Fruit fly (Drosophila melanogaster) whole organism, prepupa: ENCODE results near the gene sog.

ENCODE experiments used
- Blimp-1 ChIP-seq: fragments of 200-800 bp; sonication (Bioruptor generic); optimal IDR thresholded peaks from 3 replicates; lab custom pipeline; 2017; ENCODE audit warnings: missing biosample characterization, missing genetic modification characterization, mild to moderate bottlenecking, moderate library complexity, missing genetic modification reagents
- CG10669 ChIP-seq: fragments of 200-800 bp; sonication (Bioruptor generic); optimal IDR thresholded peaks from 3 replicates; lab custom pipeline; 2018; ENCODE audit warnings: missing biosample characterization, mild to moderate bottlenecking, missing genetic modification characterization, moderate library complexity
- CG11294 ChIP-seq: fragments of 200-800 bp; sonication (Bioruptor generic); IDR thresholded peaks from 2 replicates; pipeline ENCODE4 v1.3.6; 2022; ENCODE audit warnings: missing biosample characterization, missing genetic modification characterization
- CG11762 ChIP-seq: fragments of 200-800 bp; sonication (Bioruptor generic); optimal IDR thresholded peaks from 3 replicates; lab custom pipeline; 2016; ENCODE audit warnings: missing biosample characterization, missing genetic modification characterization; ENCODE audit not compliant: insufficient read depth
- CG11902 ChIP-seq: fragments of 200-800 bp; sonication (Bioruptor generic); optimal IDR thresholded peaks from 3 replicates; lab custom pipeline; 2016; ENCODE audit warnings: missing biosample characterization, missing genetic modification characterization
- CG15336 ChIP-seq: fragments of 200-800 bp; sonication (Bioruptor generic); IDR thresholded peaks from 2 replicates; pipeline ENCODE4 v1.3.6; 2022; ENCODE audit warnings: missing biosample characterization, missing genetic modification characterization
- CG1621 ChIP-seq: fragments of 200-800 bp; sonication (Bioruptor generic); optimal IDR thresholded peaks from 3 replicates; lab custom pipeline; 2018; ENCODE audit warnings: missing biosample characterization, mild to moderate bottlenecking, missing genetic modification characterization
- CG3032 ChIP-seq: fragments of 200-800 bp; optimal IDR thresholded peaks from 2 replicates; lab custom pipeline; 2019; ENCODE audit warnings: missing biosample characterization, mild to moderate bottlenecking, missing genetic modification characterization, moderate library complexity
- CG31627 ChIP-seq: fragments of 200-800 bp; sonication (Bioruptor generic); optimal IDR thresholded peaks from 3 replicates; lab custom pipeline; 2016; ENCODE audit warnings: missing biosample characterization, missing genetic modification characterization
- CG34406 ChIP-seq: fragments of 200-800 bp; sonication (Bioruptor generic); optimal IDR thresholded peaks from 3 replicates; lab custom pipeline; 2016; ENCODE audit warnings: missing biosample characterization, missing genetic modification characterization
- CG3919 ChIP-seq: fragments of 200-800 bp; sonication (Bioruptor generic); optimal IDR thresholded peaks from 3 replicates; lab custom pipeline; 2016; ENCODE audit warnings: missing biosample characterization, missing genetic modification characterization
- CG4318 ChIP-seq: fragments of 200-800 bp; sonication (Bioruptor generic); optimal IDR thresholded peaks from 3 replicates; lab custom pipeline; 2017; ENCODE audit warnings: missing biosample characterization, mild to moderate bottlenecking, missing genetic modification characterization
- CG6163 ChIP-seq: fragments of 200-800 bp; sonication (Bioruptor generic); IDR thresholded peaks from 3 replicates; pipeline ENCODE4 v1.3.6; 2022; ENCODE audit warnings: missing biosample characterization, missing genetic modification characterization
- CG6276 ChIP-seq: fragments of 200-800 bp; sonication (Bioruptor generic); optimal IDR thresholded peaks from 2 replicates; lab custom pipeline; 2017; ENCODE audit warnings: missing biosample characterization, mild to moderate bottlenecking, missing genetic modification characterization
- CG6792 ChIP-seq: fragments of 200-800 bp; sonication (Bioruptor generic); optimal IDR thresholded peaks from 3 replicates; lab custom pipeline; 2016; ENCODE audit warnings: missing biosample characterization, missing genetic modification characterization
- CG6854 ChIP-seq: fragments of 200-800 bp; sonication (Bioruptor generic); optimal IDR thresholded peaks from 2 replicates; lab custom pipeline; 2017; ENCODE audit warnings: missing biosample characterization, mild to moderate bottlenecking, missing genetic modification characterization
- CG7368 ChIP-seq: fragments of 200-800 bp; sonication (Bioruptor generic); optimal IDR thresholded peaks from 3 replicates; lab custom pipeline; 2016; ENCODE audit warnings: missing biosample characterization, missing genetic modification characterization
- CG8119 ChIP-seq: fragments of 200-800 bp; sonication (Bioruptor generic); IDR thresholded peaks from 3 replicates; pipeline ENCODE4 v1.3.6; 2022; ENCODE audit warnings: missing biosample characterization, missing genetic modification characterization
- CG8319 ChIP-seq: fragments of 200-800 bp; sonication (Bioruptor generic); optimal IDR thresholded peaks from 3 replicates; lab custom pipeline; 2016; ENCODE audit warnings: missing biosample characterization, missing genetic modification characterization
- CG8632 ChIP-seq: fragments of 200-800 bp; sonication (Bioruptor generic); optimal IDR thresholded peaks from 3 replicates; lab custom pipeline; 2016; ENCODE audit warnings: missing biosample characterization, missing genetic modification characterization
- CG9139 ChIP-seq: fragments of 200-800 bp; sonication (Bioruptor generic); optimal IDR thresholded peaks from 3 replicates; lab custom pipeline; 2017; ENCODE audit warnings: missing biosample characterization, mild to moderate bottlenecking, missing genetic modification characterization
- Eip75B ChIP-seq: fragments of 200-800 bp; sonication (Bioruptor generic); optimal IDR thresholded peaks from 3 replicates; lab custom pipeline; 2016; ENCODE audit warnings: missing biosample characterization, missing genetic modification characterization
- Eip78C ChIP-seq: fragments of 200-800 bp; sonication (Bioruptor generic); peaks from one replicate; lab custom pipeline; 2016; ENCODE audit warnings: missing biosample characterization, missing genetic modification characterization
- Ets21C ChIP-seq: fragments of 200-800 bp; sonication (Bioruptor generic); optimal IDR thresholded peaks from 3 replicates; lab custom pipeline; 2016; ENCODE audit warnings: missing biosample characterization, missing genetic modification characterization
- Ets96B ChIP-seq: fragments of 200-800 bp; optimal IDR thresholded peaks from 2 replicates; lab custom pipeline; 2019; ENCODE audit warnings: missing biosample characterization, mild to moderate bottlenecking, missing genetic modification characterization, moderate library complexity
- Gug ChIP-seq: fragments of 200-800 bp; sonication (Bioruptor generic); IDR thresholded peaks from 2 replicates; pipeline ENCODE4 v1.3.6; 2022; ENCODE audit warnings: missing biosample characterization, missing genetic modification characterization
- Hr38 ChIP-seq: sonication (Bioruptor generic); optimal IDR thresholded peaks from 2 replicates; lab custom pipeline; 2016; ENCODE audit warnings: missing biosample characterization, missing genetic modification characterization
- Hr4 ChIP-seq: fragments of 200-800 bp; sonication (Bioruptor generic); optimal IDR thresholded peaks from 3 replicates; lab custom pipeline; 2016; ENCODE audit warnings: missing biosample characterization, missing genetic modification characterization
- OdsH ChIP-seq: fragments of 200-800 bp; sonication (Bioruptor generic); optimal IDR thresholded peaks from 3 replicates; lab custom pipeline; 2016; ENCODE audit warnings: missing biosample characterization, missing genetic modification characterization
- Smox ChIP-seq: fragments of 200-800 bp; sonication (Bioruptor generic); optimal IDR thresholded peaks from 3 replicates; lab custom pipeline; 2016; ENCODE audit warnings: missing biosample characterization, missing genetic modification characterization
- Sox14 ChIP-seq: fragments of 200-800 bp; sonication (Bioruptor generic); optimal IDR thresholded peaks from 3 replicates; lab custom pipeline; 2016; ENCODE audit warnings: missing biosample characterization, missing genetic modification characterization
- Sox15 ChIP-seq: fragments of 200-800 bp; sonication (Bioruptor generic); optimal IDR thresholded peaks from 3 replicates; lab custom pipeline; 2016; ENCODE audit warnings: missing biosample characterization, missing genetic modification characterization
- achi ChIP-seq: fragments of 200-800 bp; sonication (Bioruptor generic); optimal IDR thresholded peaks from 3 replicates; lab custom pipeline; 2016; ENCODE audit warnings: missing biosample characterization, missing genetic modification characterization
- acj6 ChIP-seq: fragments of 200-800 bp; sonication (Bioruptor generic); optimal IDR thresholded peaks from 3 replicates; lab custom pipeline; 2016; ENCODE audit warnings: missing biosample characterization, missing genetic modification characterization
- cyc ChIP-seq: fragments of 200-800 bp; sonication (Bioruptor generic); optimal IDR thresholded peaks from 3 replicates; lab custom pipeline; 2016; ENCODE audit warnings: missing biosample characterization, missing genetic modification characterization
- dac ChIP-seq: fragments of 200-800 bp; sonication (Bioruptor generic); optimal IDR thresholded peaks from 2 replicates; lab custom pipeline; 2017; ENCODE audit warnings: missing biosample characterization, mild to moderate bottlenecking, missing genetic modification characterization
- dsx ChIP-seq: fragments of 200-800 bp; optimal IDR thresholded peaks from 3 replicates; lab custom pipeline; 2019; ENCODE audit warnings: missing biosample characterization, mild to moderate bottlenecking, missing genetic modification characterization, moderate library complexity; ENCODE audit not compliant: poor library complexity, severe bottlenecking
- eg ChIP-seq: fragments of 200-800 bp; sonication (Bioruptor generic); IDR thresholded peaks from 3 replicates; pipeline ENCODE4 v1.3.6; 2022; ENCODE audit warnings: missing biosample characterization, missing genetic modification characterization
- esn ChIP-seq: fragments of 200-800 bp; sonication (Bioruptor generic); optimal IDR thresholded peaks from 2 replicates; lab custom pipeline; 2016; ENCODE audit warnings: missing biosample characterization, mild to moderate bottlenecking, missing genetic modification characterization, moderate library complexity
- fd59A ChIP-seq: fragments of 200-800 bp; sonication (Bioruptor generic); optimal IDR thresholded peaks from 2 replicates; lab custom pipeline; 2017; ENCODE audit warnings: missing biosample characterization, mild to moderate bottlenecking, missing genetic modification characterization, missing genetic modification reagents
- fd85E ChIP-seq: fragments of 200-800 bp; sonication (Bioruptor generic); optimal IDR thresholded peaks from 3 replicates; lab custom pipeline; 2016; ENCODE audit warnings: missing biosample characterization, missing genetic modification characterization
- pdm3 ChIP-seq: fragments of 200-800 bp; sonication (Bioruptor generic); optimal IDR thresholded peaks from 3 replicates; lab custom pipeline; 2016; ENCODE audit warnings: missing biosample characterization, missing genetic modification characterization
- salr ChIP-seq, 2 experiments: fragments of 200-800 bp; sonication (Bioruptor generic); optimal IDR thresholded peaks; 3 replicates each; lab custom pipeline; 2016 to 2018; ENCODE audit warnings: missing biosample characterization in 2 of 2, missing genetic modification characterization in 2 of 2, mild to moderate bottlenecking in 1 of 2
- spab ChIP-seq: fragments of 200-800 bp; sonication (Bioruptor generic); optimal IDR thresholded peaks from 2 replicates; lab custom pipeline; 2017; ENCODE audit warnings: missing biosample characterization, mild to moderate bottlenecking, missing genetic modification characterization, missing genetic modification reagents
- ss ChIP-seq, 2 experiments: fragments of 200-800 bp; sonication (Bioruptor generic); optimal IDR thresholded peaks; 2 replicates in 1 of 2; 3 replicates in 1 of 2; lab custom pipeline; 2017 to 2018; ENCODE audit warnings: mild to moderate bottlenecking in 2 of 2, missing biosample characterization in 2 of 2, missing genetic modification characterization in 2 of 2, moderate library complexity in 1 of 2
- svp ChIP-seq: fragments of 200-800 bp; sonication (Bioruptor generic); peaks from one replicate; lab custom pipeline; 2016; ENCODE audit warnings: missing biosample characterization, missing genetic modification characterization
- topi ChIP-seq: fragments of 200-800 bp; sonication (Bioruptor generic); optimal IDR thresholded peaks from 3 replicates; lab custom pipeline; 2016; ENCODE audit warnings: missing biosample characterization, missing genetic modification characterization

The sog gene

dm6 chrX:15622970-15623402 lies 10.2 kb downstream of the sog start (continued):
- TF ChIP-seq Hr4 (GFP tag; lab: Kevin White, UChicago) (peak; percentile 82), ss (GFP tag; optimal IDR thresholded peaks at IDR 0.05; lab: Kevin White, UChicago) (peak; percentile 87 to 91), Hr38 (peak; percentile 2), CG11902 (GFP tag; lab: Kevin White, UChicago) (peak; percentile 65), esn (GFP tag; lab: Kevin White, UChicago) (peak; percentile 86), Sox14 (GFP tag; lab: Kevin White, UChicago) (peak; percentile 77), dsx (GFP tag; lab: Kevin White, UChicago) (peak; percentile 76), CG31627 (GFP tag; lab: Kevin White, UChicago) (peak; percentile 84), Blimp-1 (GFP tag; lab: Kevin White, UChicago) (peak; percentile 61), CG3919 (peak; percentile 81), svp (GFP tag; lab: Kevin White, UChicago) (peak; percentile 95), cyc (GFP tag; lab: Kevin White, UChicago) (peak; percentile 87), eg (peak; percentile 94), fd85E (no peak), salr (GFP tag; optimal IDR thresholded peaks at IDR 0.05; lab: Kevin White, UChicago) (peak; percentile 47 to 59), Sox15 (GFP tag; lab: Kevin White, UChicago) (peak; percentile 75), CG1621 (tag; lab: Kevin White, UChicago) (peak; percentile 33), fd59A (GFP tag; lab: Kevin White, UChicago) (peak; percentile 57), CG8119 (GFP tag; lab: Robert Waterston, UW) (peak; percentile 88), topi (GFP tag; lab: Kevin White, UChicago) (peak; percentile 82), spab (GFP tag; lab: Kevin White, UChicago) (peak; percentile 64), CG4318 (GFP tag; lab: Kevin White, UChicago) (peak; percentile 80), pdm3 (peak; percentile 82), CG6163 (GFP tag; lab: Robert Waterston, UW) (peak; percentile 94), Eip75B (GFP tag; lab: Kevin White, UChicago) (peak; percentile 85), CG9139 (GFP tag; lab: Kevin White, UChicago) (peak; percentile 67), acj6 (GFP tag; lab: Kevin White, UChicago) (peak; percentile 75), CG34406 (peak; percentile 78), CG3032 (tag; lab: Kevin White, UChicago) (peak; percentile 67), dac (GFP tag; lab: Kevin White, UChicago) (peak; percentile 74), CG10669 (GFP tag; lab: Kevin White, UChicago) (peak; percentile 63), Gug (peak; percentile 83), OdsH (GFP tag; lab: Kevin White, UChicago) (peak; percentile 85), Smox (GFP tag; lab: Kevin White, UChicago) (peak; percentile 81), CG11294 (GFP tag; lab: Robert Waterston, UW) (peak; percentile 75), CG6854 (GFP tag; lab: Kevin White, UChicago) (peak; percentile 61), Eip78C (GFP tag; lab: Kevin White, UChicago) (peak; percentile 96)

dm6 chrX:15620439-15621227 lies 12.6 kb downstream of the sog start:
- TF ChIP-seq CG8632 (GFP tag; lab: Kevin White, UChicago) (no peak), Sox15 (GFP tag; lab: Kevin White, UChicago) (no peak), CG15336 (peak; percentile 47), spab (GFP tag; lab: Kevin White, UChicago) (peak; percentile 4), Blimp-1 (GFP tag; lab: Kevin White, UChicago) (no peak), CG34406 (no peak), CG8319 (no peak), CG10669 (GFP tag; lab: Kevin White, UChicago) (no peak), CG11762 (no peak), pdm3 (no peak), CG6854 (GFP tag; lab: Kevin White, UChicago) (no peak), Ets21C (no peak), esn (GFP tag; lab: Kevin White, UChicago) (no peak), eg (peak; percentile 74), ss (GFP tag; optimal IDR thresholded peaks at IDR 0.05; lab: Kevin White, UChicago) (peak; percentile 75 to 92), CG6792 (GFP tag; lab: Kevin White, UChicago) (no peak), CG9139 (GFP tag; lab: Kevin White, UChicago) (peak; percentile 35), achi (GFP tag; lab: Kevin White, UChicago) (no peak), fd85E (no peak), CG6276 (GFP tag; lab: Kevin White, UChicago) (peak; percentile 71), Hr4 (GFP tag; lab: Kevin White, UChicago) (no peak), CG3919 (no peak), Ets96B (tag; lab: Kevin White, UChicago) (peak; percentile 24), Smox (GFP tag; lab: Kevin White, UChicago) (no peak), CG11902 (GFP tag; lab: Kevin White, UChicago) (no peak), CG7368 (GFP tag; lab: Kevin White, UChicago) (no peak)
